Fruit fly (Drosophila melanogaster) whole organism, embryonic: Measurements from ENCODE around the gene CG46460.
A peak's percentile ranks its signal among the peaks of the same experiment; 100 is the strongest.

Experiments
- Aef1 ChIP-seq: fragments of 200-800 bp; sonication (Bioruptor generic); IDR thresholded peaks from 3 replicates; pipeline ENCODE4 v1.3.6; 2022; ENCODE audit warnings: missing biosample characterization, missing genetic modification characterization
- CG10147 ChIP-seq: fragments of 200-800 bp; sonication (Bioruptor generic); optimal IDR thresholded peaks from 2 replicates; lab custom pipeline; 2019; ENCODE audit warnings: missing biosample characterization, mild to moderate bottlenecking, missing genetic modification characterization, moderate library complexity
- CG12071 ChIP-seq: fragments of 200-800 bp; sonication (Bioruptor generic); optimal IDR thresholded peaks from 3 replicates; lab custom pipeline; 2018; ENCODE audit warnings: missing biosample characterization, mild to moderate bottlenecking, missing genetic modification characterization
- CG12299 ChIP-seq: fragments of 200-800 bp; sonication (Bioruptor generic); optimal IDR thresholded peaks from 2 replicates; lab custom pipeline; 2018; ENCODE audit warnings: missing biosample characterization, mild to moderate bottlenecking, missing genetic modification characterization
- CG12659 ChIP-seq: fragments of 200-800 bp; sonication (Bioruptor generic); optimal IDR thresholded peaks from 3 replicates; lab custom pipeline; 2017; ENCODE audit warnings: mild to moderate bottlenecking, missing biosample characterization, missing genetic modification reagents, missing genetic modification characterization
- CG15073 ChIP-seq: fragments of 200-800 bp; sonication (Bioruptor generic); optimal IDR thresholded peaks from 2 replicates; lab custom pipeline; 2016; ENCODE audit warnings: missing biosample characterization, missing genetic modification characterization
- CG1529 ChIP-seq: fragments of 200-800 bp; sonication (Bioruptor generic); optimal IDR thresholded peaks from 3 replicates; lab custom pipeline; 2018; ENCODE audit warnings: missing biosample characterization, missing genetic modification characterization
- CG15479 ChIP-seq: fragments of 200-800 bp; sonication (Bioruptor generic); optimal IDR thresholded peaks from 3 replicates; lab custom pipeline; 2019; ENCODE audit warnings: missing biosample characterization, mild to moderate bottlenecking, missing genetic modification characterization, moderate library complexity
- CG15514 ChIP-seq: fragments of 200-800 bp; sonication (Bioruptor generic); optimal IDR thresholded peaks from 3 replicates; lab custom pipeline; 2017; ENCODE audit warnings: missing biosample characterization, missing genetic modification characterization, mild to moderate bottlenecking, moderate library complexity, missing genetic modification reagents
- CG16779 ChIP-seq: fragments of 200-800 bp; sonication (Bioruptor generic); IDR thresholded peaks from 2 replicates; pipeline ENCODE4 v1.3.6; 2022; ENCODE audit warnings: missing biosample characterization, missing genetic modification characterization
- CG1792 ChIP-seq: fragments of 200-800 bp; sonication (Bioruptor generic); optimal IDR thresholded peaks from 2 replicates; lab custom pipeline; 2016; ENCODE audit warnings: missing biosample characterization, missing genetic modification characterization
- CG18011 ChIP-seq: fragments of 200-800 bp; sonication (Bioruptor generic); optimal IDR thresholded peaks from 2 replicates; lab custom pipeline; 2017; ENCODE audit warnings: missing biosample characterization, missing genetic modification characterization, mild to moderate bottlenecking, moderate library complexity, missing genotype
- CG30403 ChIP-seq: fragments of 200-800 bp; sonication (Bioruptor generic); optimal IDR thresholded peaks from 3 replicates; lab custom pipeline; 2016; ENCODE audit warnings: missing biosample characterization, missing genetic modification characterization
- CG30431 ChIP-seq: fragments of 200-800 bp; sonication (Bioruptor generic); optimal IDR thresholded peaks from 2 replicates; lab custom pipeline; 2017; ENCODE audit warnings: missing biosample characterization, missing genetic modification characterization
- CG31365 ChIP-seq: fragments of 200-800 bp; sonication (Bioruptor generic); optimal IDR thresholded peaks from 2 replicates; lab custom pipeline; 2018; ENCODE audit warnings: missing biosample characterization, mild to moderate bottlenecking, missing genetic modification characterization
- CG32532 ChIP-seq: fragments of 200-800 bp; sonication (Bioruptor generic); IDR thresholded peaks from 2 replicates; pipeline ENCODE4 v1.3.6; 2022; ENCODE audit warnings: missing biosample characterization, missing genetic modification characterization
- CG4424 ChIP-seq: fragments of 200-800 bp; sonication (Bioruptor generic); optimal IDR thresholded peaks from 3 replicates; lab custom pipeline; 2016; ENCODE audit warnings: missing biosample characterization, missing genetic modification characterization
- CG4730 ChIP-seq: fragments of 200-800 bp; sonication (Bioruptor generic); IDR thresholded peaks from 2 replicates; pipeline ENCODE4 v1.3.6; 2022; ENCODE audit warnings: missing biosample characterization, missing genetic modification characterization
- CG5953 ChIP-seq: fragments of 200-800 bp; sonication (Bioruptor generic); IDR thresholded peaks from 2 replicates; pipeline ENCODE4 v1.3.6; 2022; ENCODE audit warnings: missing biosample characterization, missing genetic modification characterization
- CG6254 ChIP-seq: fragments of 200-800 bp; sonication (Bioruptor generic); optimal IDR thresholded peaks from 3 replicates; lab custom pipeline; 2017; ENCODE audit warnings: mild to moderate bottlenecking, missing biosample characterization, missing genetic modification reagents, missing genetic modification characterization
- CG6654 ChIP-seq: fragments of 200-800 bp; sonication (Bioruptor generic); optimal IDR thresholded peaks from 2 replicates; lab custom pipeline; 2017; ENCODE audit warnings: missing biosample characterization, mild to moderate bottlenecking, missing genetic modification characterization
- CG8281 ChIP-seq: fragments of 200-800 bp; sonication (Bioruptor generic); optimal IDR thresholded peaks from 2 replicates; lab custom pipeline; 2018; ENCODE audit warnings: missing biosample characterization, mild to moderate bottlenecking, missing genetic modification characterization, moderate library complexity
- CG9817 ChIP-seq: fragments of 200-800 bp; sonication (Bioruptor generic); optimal IDR thresholded peaks from 2 replicates; lab custom pipeline; 2018; ENCODE audit warnings: missing biosample characterization, mild to moderate bottlenecking, missing genetic modification characterization, moderate library complexity
- Deaf1 ChIP-seq: fragments of 200-800 bp; optimal IDR thresholded peaks from 3 replicates; lab custom pipeline; 2019; ENCODE audit warnings: missing biosample characterization, mild to moderate bottlenecking, missing genetic modification characterization, moderate library complexity
- Drgx ChIP-seq: fragments of 200-800 bp; sonication (Bioruptor generic); IDR thresholded peaks from 2 replicates; pipeline ENCODE4 v1.3.6; 2022; ENCODE audit warnings: missing biosample characterization, missing genetic modification characterization
- E2f2 ChIP-seq: fragments of 200-800 bp; sonication (Bioruptor generic); IDR thresholded peaks from 2 replicates; pipeline ENCODE4 v1.3.6; 2022; ENCODE audit warnings: missing biosample characterization, missing genetic modification characterization
- Hr39 ChIP-seq: fragments of >200 bp; optimal IDR thresholded peaks from 2 replicates; lab custom pipeline; 2017
- Rfx ChIP-seq: fragments of 200-800 bp; sonication (Bioruptor generic); IDR thresholded peaks from 2 replicates; pipeline ENCODE4 v1.3.6; 2022; ENCODE audit warnings: missing biosample characterization, missing genetic modification characterization
- Rx ChIP-seq: fragments of 200-800 bp; sonication (Bioruptor generic); IDR thresholded peaks from 2 replicates; pipeline ENCODE4 v1.3.6; 2022; ENCODE audit warnings: missing biosample characterization, missing genetic modification characterization
- YL-1 ChIP-seq: fragments of 200-800 bp; sonication (Bioruptor generic); optimal IDR thresholded peaks from 3 replicates; lab custom pipeline; 2017; ENCODE audit warnings: missing biosample characterization, mild to moderate bottlenecking, missing genetic modification characterization
- ase ChIP-seq: fragments of 200-800 bp; sonication (Bioruptor generic); IDR thresholded peaks from 3 replicates; pipeline ENCODE4 v1.3.6; 2022; ENCODE audit warnings: missing biosample characterization, missing genetic modification characterization
- btn ChIP-seq: fragments of 200-800 bp; sonication (Bioruptor generic); optimal IDR thresholded peaks from 2 replicates; lab custom pipeline; 2016; ENCODE audit warnings: missing biosample characterization, missing genetic modification characterization
- cas ChIP-seq: fragments of 200-800 bp; sonication (Bioruptor generic); IDR thresholded peaks from 2 replicates; pipeline ENCODE4 v1.3.6; 2022; ENCODE audit warnings: missing biosample characterization, missing genetic modification characterization
- chif ChIP-seq, 2 experiments: fragments of 200-800 bp; sonication (Bioruptor generic); optimal IDR thresholded peaks; 3 replicates each; lab custom pipeline; 2016; ENCODE audit warnings: missing biosample characterization in 2 of 2, missing genetic modification characterization in 2 of 2
- chn ChIP-seq: fragments of 200-800 bp; sonication (Bioruptor generic); optimal IDR thresholded peaks from 2 replicates; lab custom pipeline; 2016; ENCODE audit warnings: missing biosample characterization, missing genetic modification characterization
- crp ChIP-seq, 2 experiments: fragments of 200-800 bp; sonication (Bioruptor generic); optimal IDR thresholded peaks; 2 replicates in 1 of 2; 3 replicates in 1 of 2; lab custom pipeline; 2017; ENCODE audit warnings: missing biosample characterization in 2 of 2, missing genetic modification characterization in 2 of 2, mild to moderate bottlenecking in 1 of 2, moderate library complexity in 1 of 2
- cwo ChIP-seq: fragments of 200-800 bp; sonication (Bioruptor generic); optimal IDR thresholded peaks from 3 replicates; lab custom pipeline; 2017; ENCODE audit warnings: missing biosample characterization, missing genetic modification characterization, mild to moderate bottlenecking, moderate library complexity, missing genetic modification reagents
- ems ChIP-seq: fragments of 200-800 bp; sonication (Bioruptor generic); optimal IDR thresholded peaks from 3 replicates; lab custom pipeline; 2016; ENCODE audit warnings: missing biosample characterization, missing genetic modification characterization
- fd3F ChIP-seq: fragments of 200-800 bp; sonication (Bioruptor generic); optimal IDR thresholded peaks from 2 replicates; lab custom pipeline; 2018; ENCODE audit warnings: missing biosample characterization, mild to moderate bottlenecking, missing genetic modification characterization, moderate library complexity
- hkb ChIP-seq, 2 experiments: fragments of 200-800 bp in 1 of 2; fragments of >200 bp in 1 of 2; sonication (Bioruptor generic) in 1 of 2; IDR thresholded peaks in 1 of 2; optimal IDR thresholded peaks in 1 of 2; 2 replicates each; pipeline versions ENCODE4 v1.3.6 to Lab custom; 2017 to 2022; ENCODE audit warnings: missing biosample characterization in 1 of 2, missing genetic modification characterization in 1 of 2
- insv ChIP-seq, 2 experiments: fragments of 200-800 bp; sonication (Bioruptor generic); optimal IDR thresholded peaks; 3 replicates each; lab custom pipeline; 2016 to 2018; ENCODE audit warnings: missing biosample characterization in 2 of 2, missing genetic modification characterization in 2 of 2
- mirr ChIP-seq: fragments of 200-800 bp; sonication (Bioruptor generic); optimal IDR thresholded peaks from 3 replicates; lab custom pipeline; 2018; ENCODE audit warnings: missing biosample characterization, mild to moderate bottlenecking, missing genetic modification characterization
- p53 ChIP-seq: fragments of 200-800 bp; sonication (Bioruptor generic); optimal IDR thresholded peaks from 2 replicates; lab custom pipeline; 2016; ENCODE audit warnings: missing biosample characterization, missing genetic modification characterization
- psq ChIP-seq: fragments of 200-800 bp; sonication (Bioruptor generic); optimal IDR thresholded peaks from 2 replicates; lab custom pipeline; 2017; ENCODE audit warnings: missing biosample characterization, missing genetic modification characterization
- run ChIP-seq: fragments of 200-800 bp; sonication (Bioruptor generic); optimal IDR thresholded peaks from 3 replicates; lab custom pipeline; 2018; ENCODE audit warnings: missing biosample characterization, mild to moderate bottlenecking, missing genetic modification characterization
- schlank ChIP-seq: fragments of 200-800 bp; sonication (Bioruptor generic); optimal IDR thresholded peaks from 2 replicates; lab custom pipeline; 2018; ENCODE audit warnings: missing biosample characterization, mild to moderate bottlenecking, missing genetic modification characterization
- sna ChIP-seq: fragments of 200-800 bp; sonication (Bioruptor generic); IDR thresholded peaks from 2 replicates; pipeline ENCODE4 v1.3.6; 2022; ENCODE audit warnings: missing biosample characterization, missing genetic modification characterization; ENCODE audit not compliant: partially characterized antibody
- stwl ChIP-seq: fragments of 200-800 bp; sonication (Bioruptor generic); optimal IDR thresholded peaks from 3 replicates; lab custom pipeline; 2018; ENCODE audit warnings: missing biosample characterization, mild to moderate bottlenecking, missing genetic modification characterization, moderate library complexity
- tgo ChIP-seq: fragments of 200-800 bp; sonication (Bioruptor generic); IDR thresholded peaks from 3 replicates; pipeline ENCODE4 v1.3.6; 2022; ENCODE audit warnings: missing biosample characterization, missing genetic modification characterization
- trem ChIP-seq: fragments of 200-800 bp; optimal IDR thresholded peaks from 3 replicates; lab custom pipeline; 2019; ENCODE audit warnings: missing biosample characterization, mild to moderate bottlenecking, missing genetic modification characterization, moderate library complexity
- twi ChIP-seq: fragments of 200-800 bp; optimal IDR thresholded peaks from 2 replicates; lab custom pipeline; 2019; ENCODE audit warnings: missing biosample characterization, mild to moderate bottlenecking, missing genetic modification characterization, moderate library complexity
- yki ChIP-seq: fragments of >200 bp; optimal IDR thresholded peaks from 3 replicates; lab custom pipeline; 2018

Gene CG46460

DNA sequence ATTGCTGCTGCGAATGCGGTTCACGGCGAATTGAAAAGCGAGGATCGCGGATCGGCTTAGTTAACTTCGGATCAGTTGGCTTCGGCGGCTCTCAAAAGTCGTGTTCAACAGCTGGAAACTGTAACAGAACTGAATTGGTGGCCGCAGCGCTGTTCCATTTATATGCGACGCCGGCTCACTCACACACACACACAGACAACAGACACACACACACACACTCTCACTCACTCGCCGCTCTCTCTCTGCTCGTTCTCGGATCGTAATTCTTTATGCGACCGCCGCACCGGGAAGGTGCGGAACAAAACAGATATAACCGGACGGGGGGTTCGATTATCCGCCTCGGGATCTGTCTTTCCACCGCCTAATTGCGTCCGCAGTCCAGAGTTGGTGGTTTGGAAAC is at the start of gene CG46460 (continued):
- TF ChIP-seq E2f2 (GFP tag; lab: Robert Waterston, UW) (no peak), CG9817 (tag; lab: Kevin White, UChicago) (no peak), btn (GFP tag; lab: Kevin White, UChicago) (no peak), twi (tag; lab: Kevin White, UChicago) (no peak), run (tag; lab: Kevin White, UChicago) (no peak), Deaf1 (tag; lab: Kevin White, UChicago) (peak; percentile 68), cas (GFP tag; lab: Robert Waterston, UW) (0 out of 2 replicates have a peak, but pooled peaks have one; percentile 16), CG16779 (GFP tag; lab: Robert Waterston, UW) (no peak), CG6254 (GFP tag; lab: Kevin White, UChicago) (no peak), crp (GFP tag; optimal IDR thresholded peaks at IDR 0.05; lab: Kevin White, UChicago) (no peak), CG15073 (GFP tag; lab: Kevin White, UChicago) (no peak), cwo (no peak), CG30403 (GFP tag; lab: Kevin White, UChicago) (no peak), ems (GFP tag; lab: Kevin White, UChicago) (no peak), Rfx (GFP tag; lab: Robert Waterston, UW) (0 out of 2 replicates have a peak, but pooled peaks have one; percentile 12), Rx (GFP tag; lab: Robert Waterston, UW) (no peak), CG12071 (GFP tag; lab: Kevin White, UChicago) (no peak), p53 (GFP tag; lab: Kevin White, UChicago) (no peak), CG15479 (GFP tag; lab: Kevin White, UChicago) (no peak), YL-1 (GFP tag; lab: Kevin White, UChicago) (no peak), CG10147 (GFP tag; lab: Kevin White, UChicago) (no peak), CG15514 (GFP tag; lab: Kevin White, UChicago) (no peak), Drgx (GFP tag; lab: Robert Waterston, UW) (no peak), hkb (optimal IDR thresholded peaks at IDR 0.05; lab: Kevin White, UChicago) (no peak), hkb (GFP tag; IDR thresholded peaks at IDR 0.05; lab: Robert Waterston, UW) (0 out of 2 replicates have a peak, but pooled peaks have one; percentile 9), CG4424 (GFP tag; lab: Kevin White, UChicago) (no peak), fd3F (GFP tag; lab: Kevin White, UChicago) (no peak), ase (GFP tag; lab: Robert Waterston, UW) (no peak), CG4730 (no peak), chn (GFP tag; lab: Kevin White, UChicago) (no peak), schlank (tag; lab: Kevin White, UChicago) (no peak), CG1792 (GFP tag; lab: Kevin White, UChicago) (no peak), chif (GFP tag; optimal IDR thresholded peaks at IDR 0.05; lab: Kevin White, UChicago) (no peak), CG18011 (no peak), yki (peak; percentile 16), tgo (GFP tag; lab: Robert Waterston, UW) (no peak), CG12659 (GFP tag; lab: Kevin White, UChicago) (no peak), mirr (no peak), Aef1 (GFP tag; lab: Robert Waterston, UW) (no peak), CG1529 (no peak), CG5953 (GFP tag; lab: Robert Waterston, UW) (no peak), CG6654 (no peak), trem (tag; lab: Kevin White, UChicago) (no peak), insv (GFP tag; optimal IDR thresholded peaks at IDR 0.05; lab: Kevin White, UChicago) (no peak), CG12299 (tag; lab: Kevin White, UChicago) (no peak), sna (GFP tag; lab: Robert Waterston, UW) (no peak), CG32532 (GFP tag; lab: Robert Waterston, UW) (no peak), CG8281 (tag; lab: Kevin White, UChicago) (no peak), stwl (no peak), psq (GFP tag; lab: Kevin White, UChicago) (no peak), Hr39 (lab: Kevin White, UChicago) (no peak), CG30431 (no peak), CG31365 (tag; lab: Kevin White, UChicago) (no peak)
